Fruit fly (Drosophila melanogaster): ENCODE results near the gene ppan.
A peak's percentile ranks its signal among the peaks of the same experiment; 100 is the strongest.

Gene ppan

dm6 chr3R:21155931-21156488 is 40.0 kb downstream of the ppan start (continued):
- TF ChIP-seq hkb (optimal IDR thresholded peaks at IDR 0.05), result peak; percentile 66
- no peak for TF ChIP-seq hkb (GFP tag; IDR thresholded peaks at IDR 0.05)
- TF ChIP-seq jigr1 (GFP tag; IDR thresholded peaks at IDR 0.05), result no peak
- no peak for TF ChIP-seq sisA (GFP tag; IDR thresholded peaks at IDR 0.05)
- TF ChIP-seq Ets97D (GFP tag; optimal IDR thresholded peaks at IDR 0.05), result peak; percentile 83
- TF ChIP-seq CG12104 (GFP tag; optimal IDR thresholded peaks at IDR 0.05), result peak; percentile 34
- TF ChIP-seq Pdp1 (GFP tag; optimal IDR thresholded peaks at IDR 0.05), result peak in 1 of 2 experiments; percentile 64
- no peak for TF ChIP-seq CG1529 (GFP tag; optimal IDR thresholded peaks at IDR 0.05)
- no peak for TF ChIP-seq E2f1 (GFP tag; IDR thresholded peaks at IDR 0.05)
- peak; percentile 55 for TF ChIP-seq CG42726 (GFP tag; IDR thresholded peaks at IDR 0.05; ENCODE audit: partially characterized antibody)
- no peak for TF ChIP-seq pan (optimal IDR thresholded peaks at IDR 0.05)
- TF ChIP-seq pan (GFP tag; optimal IDR thresholded peaks at IDR 0.05 in 1 of 2, IDR thresholded peaks at IDR 0.05 in 1 of 2), result no peak
- TF ChIP-seq sim (GFP tag; IDR thresholded peaks at IDR 0.05), result no peak
- TF ChIP-seq CG13624 (GFP tag; optimal IDR thresholded peaks at IDR 0.05), result no peak
- TF ChIP-seq CG1603 (tag; optimal IDR thresholded peaks at IDR 0.05), result peak; percentile 22
- TF ChIP-seq CG10431 (GFP tag; optimal IDR thresholded peaks at IDR 0.05), result no peak
- TF ChIP-seq chinmo (GFP tag; IDR thresholded peaks at IDR 0.05; ENCODE audit: partially characterized antibody), result 0 out of 4 replicates have a peak, but pooled peaks have one; percentile 65
- no peak for TF ChIP-seq peb (GFP tag; IDR thresholded peaks at IDR 0.05)
- TF ChIP-seq CG8281 (tag; optimal IDR thresholded peaks at IDR 0.05), result no peak
- TF ChIP-seq Nf-YA (GFP tag; IDR thresholded peaks at IDR 0.05), result no peak
- TF ChIP-seq sens-2 (GFP tag; IDR thresholded peaks at IDR 0.05), result no peak
- TF ChIP-seq CG7745 (tag; optimal IDR thresholded peaks at IDR 0.05), result no peak
- no peak for TF ChIP-seq CG31365 (tag; optimal IDR thresholded peaks at IDR 0.05)
- no peak for TF ChIP-seq CG18619 (GFP tag; optimal IDR thresholded peaks at IDR 0.05)
- no peak for TF ChIP-seq CG3995 (GFP tag; optimal IDR thresholded peaks at IDR 0.05)
- TF ChIP-seq HmgD (GFP tag; optimal IDR thresholded peaks at IDR 0.05), result peak; percentile 38
- no peak for TF ChIP-seq CG6683 (GFP tag; optimal IDR thresholded peaks at IDR 0.05)
- no peak for TF ChIP-seq Doc2 (GFP tag; IDR thresholded peaks at IDR 0.05)
- no peak for TF ChIP-seq CG11695 (GFP tag; IDR thresholded peaks at IDR 0.05)
- TF ChIP-seq knrl (GFP tag; IDR thresholded peaks at IDR 0.05; ENCODE audit: partially characterized antibody), result peak; percentile 61; the same call in 2 of the 3 replicates
- TF ChIP-seq CG10274 (GFP tag; optimal IDR thresholded peaks at IDR 0.05), result no peak
- TF ChIP-seq CG16779 (GFP tag; IDR thresholded peaks at IDR 0.05), result no peak
- TF ChIP-seq CkIIα-i1 (GFP tag; IDR thresholded peaks at IDR 0.05), result no peak
- no peak for TF ChIP-seq CG2129 (GFP tag; IDR thresholded peaks at IDR 0.05; ENCODE audit: partially characterized antibody)
- no peak for TF ChIP-seq H15 (GFP tag; IDR thresholded peaks at IDR 0.05)
- no peak for TF ChIP-seq Ssrp (tag; optimal IDR thresholded peaks at IDR 0.05)
- TF ChIP-seq gsb (GFP tag; IDR thresholded peaks at IDR 0.05), result no peak
- no peak for TF ChIP-seq chm (GFP tag; IDR thresholded peaks at IDR 0.05)
- TF ChIP-seq Trl (optimal IDR thresholded peaks at IDR 0.05), result no peak
- peak; percentile 6 for TF ChIP-seq Trl (GFP tag; optimal IDR thresholded peaks at IDR 0.05)
- TF ChIP-seq CG11504 (tag; optimal IDR thresholded peaks at IDR 0.05), result peak; percentile 26
- no peak for TF ChIP-seq zfh1 (GFP tag; IDR thresholded peaks at IDR 0.05)
- no peak for TF ChIP-seq Usf (GFP tag; optimal IDR thresholded peaks at IDR 0.05)
- no peak for TF ChIP-seq CG9609 (GFP tag; optimal IDR thresholded peaks at IDR 0.05)
- TF ChIP-seq CG2199 (GFP tag; IDR thresholded peaks at IDR 0.05), result no peak
- no peak for TF ChIP-seq CG17829 (tag; optimal IDR thresholded peaks at IDR 0.05)
- peak; percentile 11 for TF ChIP-seq eyg (GFP tag; optimal IDR thresholded peaks at IDR 0.05)
- TF ChIP-seq BtbVII (GFP tag; optimal IDR thresholded peaks at IDR 0.05), result no peak
- no peak for TF ChIP-seq run (tag; optimal IDR thresholded peaks at IDR 0.05)
- no peak for TF ChIP-seq CG6272 (GFP tag; IDR thresholded peaks at IDR 0.05)
- TF ChIP-seq Nf-YB (GFP tag; optimal IDR thresholded peaks at IDR 0.05), result no peak
- no peak for TF ChIP-seq CG10979 (tag; optimal IDR thresholded peaks at IDR 0.05)
